Worm (Caenorhabditis elegans) whole organism, L1 larva: ENCODE measurements around the gene ugt-15.
A peak's percentile ranks its signal among the peaks of the same experiment; 100 is the strongest.

Source experiments
- C16A3.4 ChIP-seq: fragments of 150-350 bp; optimal IDR thresholded peaks from 2 replicates; lab custom pipeline; 2014; ENCODE audit warnings: missing biosample characterization, missing genetic modification characterization
- F16B12.6 ChIP-seq: fragments of 150-350 bp; optimal IDR thresholded peaks from 2 replicates; lab custom pipeline; 2014; ENCODE audit warnings: missing biosample characterization, missing genetic modification characterization
- aha-1 ChIP-seq: fragments of 150-350 bp; optimal IDR thresholded peaks from 2 replicates; lab custom pipeline; 2014; ENCODE audit warnings: missing biosample characterization, missing genetic modification characterization
- alr-1 ChIP-seq: fragments of 200-800 bp; sonication (Bioruptor generic); optimal IDR thresholded peaks from 2 replicates; lab custom pipeline; 2018; ENCODE audit warnings: borderline replicate concordance, mild to moderate bottlenecking, missing genetic modification characterization, missing compliant biosample characterization
- ama-1 ChIP-seq: fragments of 150-350 bp; optimal IDR thresholded peaks from 2 replicates; lab custom pipeline; 2014
- blmp-1 ChIP-seq: fragments of 150-350 bp; optimal IDR thresholded peaks from 2 replicates; lab custom pipeline; 2014; ENCODE audit warnings: missing biosample characterization, missing genetic modification characterization
- ceh-63 ChIP-seq: fragments of 200-800 bp; sonication (Bioruptor generic); optimal IDR thresholded peaks from 2 replicates; lab custom pipeline; 2018; ENCODE audit warnings: mild to moderate bottlenecking, missing genetic modification characterization, missing compliant biosample characterization
- ceh-88 ChIP-seq: fragments of 200-800 bp; sonication (Bioruptor generic); IDR thresholded peaks from 2 replicates; pipeline ENCODE4 v1.3.6; 2022; ENCODE audit warnings: missing genetic modification characterization, missing compliant biosample characterization
- ceh-90 ChIP-seq: sonication (generic microtip); optimal IDR thresholded peaks from 2 replicates; lab custom pipeline; 2016; ENCODE audit warnings: missing genetic modification characterization, missing compliant biosample characterization
- dpl-1 ChIP-seq, 3 experiments: fragments of 150-350 bp in 2 of 3; sonication (generic microtip) in 1 of 3; optimal IDR thresholded peaks; 2 replicates each; lab custom pipeline; 2014 to 2017; ENCODE audit warnings: missing biosample characterization in 3 of 3, missing genetic modification characterization in 3 of 3, missing genetic modification reagents in 3 of 3
- egl-13 ChIP-seq: sonication (generic microtip); optimal IDR thresholded peaks from 2 replicates; lab custom pipeline; 2016; ENCODE audit warnings: missing genotype, missing genetic modification reagents, missing genetic modification characterization, missing compliant biosample characterization
- elt-2 ChIP-seq: sonication (generic microtip); optimal IDR thresholded peaks from 2 replicates; lab custom pipeline; 2016; ENCODE audit warnings: missing genetic modification characterization, mild to moderate bottlenecking, inconsistent platforms, missing compliant biosample characterization, missing genetic modification reagents
- elt-3 ChIP-seq, 6 experiments: fragments of 150-350 bp in 1 of 6; sonication (generic microtip); optimal IDR thresholded peaks; 2 replicates each; lab custom pipeline; 2017 to 2018; ENCODE audit warnings: missing biosample characterization in 6 of 6, missing genetic modification characterization in 6 of 6, inconsistent platforms in 1 of 6
- ets-5 ChIP-seq: fragments of 200-800 bp; sonication (Bioruptor generic); IDR thresholded peaks from 2 replicates; pipeline ENCODE4 v1.3.6; 2022; ENCODE audit warnings: missing genetic modification characterization, missing compliant biosample characterization
- fkh-10 ChIP-seq: sonication (generic microtip); optimal IDR thresholded peaks from 2 replicates; lab custom pipeline; 2017; ENCODE audit warnings: missing biosample characterization, missing genetic modification reagents, missing genetic modification characterization
- fkh-8 ChIP-seq: sonication (generic microtip); optimal IDR thresholded peaks from 2 replicates; lab custom pipeline; 2016; ENCODE audit warnings: mild to moderate bottlenecking, missing genetic modification characterization, missing compliant biosample characterization
- fos-1 ChIP-seq: fragments of 150-350 bp; optimal IDR thresholded peaks from 2 replicates; lab custom pipeline; 2014; ENCODE audit warnings: missing biosample characterization, missing genetic modification characterization
- grh-1 ChIP-seq: fragments of 200-800 bp; sonication (Bioruptor generic); IDR thresholded peaks from 2 replicates; pipeline ENCODE4 v1.3.6; 2022; ENCODE audit warnings: missing genetic modification reagents, missing genetic modification characterization, missing compliant biosample characterization
- hlh-17 ChIP-seq: fragments of 200-800 bp; sonication (Bioruptor generic); optimal IDR thresholded peaks from 2 replicates; lab custom pipeline; 2018; ENCODE audit warnings: missing genetic modification characterization, mild to moderate bottlenecking, missing compliant biosample characterization, moderate library complexity, borderline replicate concordance
- hlh-4 ChIP-seq: sonication (generic microtip); optimal IDR thresholded peaks from 2 replicates; lab custom pipeline; 2016; ENCODE audit warnings: mild to moderate bottlenecking, missing genetic modification characterization, missing compliant biosample characterization
- hpl-2 ChIP-seq: fragments of 150-350 bp; optimal IDR thresholded peaks from 2 replicates; lab custom pipeline; 2014; ENCODE audit warnings: missing biosample characterization, missing genetic modification reagents, missing genetic modification characterization
- irx-1 ChIP-seq: sonication (generic microtip); optimal IDR thresholded peaks from 2 replicates; lab custom pipeline; 2016; ENCODE audit warnings: missing genetic modification characterization, missing compliant biosample characterization
- isw-1 ChIP-seq: fragments of 200-800 bp; sonication (Bioruptor generic); IDR thresholded peaks from 2 replicates; pipeline ENCODE4 v1.3.6; 2022; ENCODE audit warnings: missing genetic modification characterization, missing compliant biosample characterization
- lin-15B ChIP-seq: fragments of 150-350 bp; sonication (generic microtip); optimal IDR thresholded peaks from 3 replicates; lab custom pipeline; 2014; ENCODE audit warnings: missing biosample characterization, missing genetic modification characterization
- lin-39 ChIP-seq: fragments of 150-350 bp; optimal IDR thresholded peaks from 2 replicates; lab custom pipeline; 2014; ENCODE audit warnings: missing biosample characterization, missing genetic modification reagents, missing genetic modification characterization
- lir-3 ChIP-seq: sonication (generic microtip); optimal IDR thresholded peaks from 2 replicates; lab custom pipeline; 2016; ENCODE audit warnings: mild to moderate bottlenecking, missing genetic modification characterization, moderate library complexity, missing compliant biosample characterization; ENCODE audit not compliant: poor library complexity
- mab-9 ChIP-seq: fragments of 200-800 bp; sonication (Bioruptor generic); IDR thresholded peaks from 2 replicates; pipeline ENCODE4 v1.3.6; 2022; ENCODE audit warnings: missing genetic modification reagents, missing genetic modification characterization, missing compliant biosample characterization
- mdl-1 ChIP-seq, 2 experiments: fragments of 150-350 bp; optimal IDR thresholded peaks; 2 replicates each; lab custom pipeline; 2014 to 2017; ENCODE audit warnings: missing biosample characterization in 2 of 2, missing genetic modification characterization in 2 of 2, inconsistent platforms in 1 of 2
- mef-2 ChIP-seq: fragments of 150-350 bp; optimal IDR thresholded peaks from 2 replicates; lab custom pipeline; 2014; ENCODE audit warnings: missing biosample characterization, missing genetic modification characterization
- mep-1 ChIP-seq: fragments of 150-350 bp; optimal IDR thresholded peaks from 2 replicates; lab custom pipeline; 2014; ENCODE audit warnings: missing biosample characterization, missing genetic modification characterization
- nhr-11 ChIP-seq: fragments of 150-350 bp; optimal IDR thresholded peaks from 2 replicates; lab custom pipeline; 2014; ENCODE audit warnings: missing biosample characterization, missing genetic modification characterization
- nhr-12 ChIP-seq: sonication (generic microtip); optimal IDR thresholded peaks from 2 replicates; lab custom pipeline; 2017; ENCODE audit warnings: missing biosample characterization, missing genetic modification characterization
- nhr-20 ChIP-seq: sonication (generic microtip); optimal IDR thresholded peaks from 2 replicates; lab custom pipeline; 2016; ENCODE audit warnings: mild to moderate bottlenecking, missing genetic modification characterization, missing compliant biosample characterization
- nhr-237 ChIP-seq: fragments of 150-350 bp; optimal IDR thresholded peaks from 2 replicates; lab custom pipeline; 2014; ENCODE audit warnings: missing biosample characterization, missing genetic modification characterization
- nhr-28 ChIP-seq: fragments of 150-350 bp; optimal IDR thresholded peaks from 2 replicates; lab custom pipeline; 2014; ENCODE audit warnings: missing biosample characterization, missing genetic modification characterization
- nhr-76 ChIP-seq: sonication (generic microtip); optimal IDR thresholded peaks from 2 replicates; lab custom pipeline; 2017; ENCODE audit warnings: missing biosample characterization, missing genetic modification characterization
- nhr-77 ChIP-seq: fragments of 150-350 bp; optimal IDR thresholded peaks from 2 replicates; lab custom pipeline; 2014; ENCODE audit warnings: missing biosample characterization, missing genetic modification characterization
- nhr-84 ChIP-seq: sonication (generic microtip); optimal IDR thresholded peaks from 2 replicates; lab custom pipeline; 2017; ENCODE audit warnings: missing biosample characterization, missing genetic modification characterization
- nhr-85 ChIP-seq: sonication (generic microtip); peaks from one replicate; lab custom pipeline; 2016; ENCODE audit warnings: missing genetic modification characterization, inconsistent platforms, missing compliant biosample characterization
- pag-3 ChIP-seq: sonication (generic microtip); optimal IDR thresholded peaks from 2 replicates; lab custom pipeline; 2017; ENCODE audit warnings: missing genetic modification characterization, mild to moderate bottlenecking, missing compliant biosample characterization, antibody characterized with exemption, borderline replicate concordance; ENCODE audit not compliant: insufficient read depth
- pax-3 ChIP-seq: fragments of 200-800 bp; sonication (Bioruptor generic); optimal IDR thresholded peaks from 2 replicates; lab custom pipeline; 2018; ENCODE audit warnings: mild to moderate bottlenecking, missing genetic modification characterization, moderate library complexity, missing compliant biosample characterization
- snpc-4 ChIP-seq: fragments of 150-350 bp; optimal IDR thresholded peaks from 2 replicates; lab custom pipeline; 2014; ENCODE audit warnings: missing biosample characterization, missing genetic modification characterization
- sox-4 ChIP-seq: sonication (generic microtip); optimal IDR thresholded peaks from 2 replicates; lab custom pipeline; 2016; ENCODE audit warnings: missing genetic modification characterization, missing compliant biosample characterization
- sptf-1 ChIP-seq: fragments of 150-350 bp; optimal IDR thresholded peaks from 2 replicates; lab custom pipeline; 2014; ENCODE audit warnings: missing biosample characterization, missing genetic modification characterization
- sup-37 ChIP-seq: fragments of 200-800 bp; sonication (Bioruptor generic); optimal IDR thresholded peaks from 2 replicates; lab custom pipeline; 2018; ENCODE audit warnings: mild to moderate bottlenecking, missing genetic modification characterization, missing compliant biosample characterization
- tbx-2 ChIP-seq: sonication (generic microtip); optimal IDR thresholded peaks from 2 replicates; lab custom pipeline; 2016; ENCODE audit warnings: missing genetic modification characterization, missing compliant biosample characterization
- tlp-1 ChIP-seq: fragments of 150-350 bp; optimal IDR thresholded peaks from 2 replicates; lab custom pipeline; 2014; ENCODE audit warnings: missing biosample characterization, missing genetic modification characterization
- unc-30 ChIP-seq: sonication (generic microtip); optimal IDR thresholded peaks from 2 replicates; lab custom pipeline; 2017; ENCODE audit warnings: missing biosample characterization, missing genetic modification characterization
- unc-62 ChIP-seq: fragments of 150-350 bp; optimal IDR thresholded peaks from 2 replicates; lab custom pipeline; 2014; ENCODE audit warnings: missing biosample characterization, missing genetic modification reagents, missing genetic modification characterization
- unc-98 ChIP-seq: fragments of 200-800 bp; sonication (Bioruptor generic); IDR thresholded peaks from 2 replicates; pipeline ENCODE4 v1.3.6; 2022; ENCODE audit warnings: missing genetic modification characterization, missing compliant biosample characterization
- vab-15 ChIP-seq: sonication (generic microtip); optimal IDR thresholded peaks from 2 replicates; lab custom pipeline; 2017; ENCODE audit warnings: missing genotype, mild to moderate bottlenecking, missing genetic modification characterization, missing compliant biosample characterization
- zag-1 ChIP-seq: fragments of 150-350 bp; optimal IDR thresholded peaks from 2 replicates; lab custom pipeline; 2014; ENCODE audit warnings: missing biosample characterization, missing genetic modification characterization
- zip-4 ChIP-seq: fragments of 200-800 bp; sonication (Bioruptor generic); optimal IDR thresholded peaks from 2 replicates; lab custom pipeline; 2018; ENCODE audit warnings: mild to moderate bottlenecking, missing genetic modification characterization, moderate library complexity, missing compliant biosample characterization
- ztf-11 ChIP-seq, 2 experiments: sonication (generic microtip); optimal IDR thresholded peaks; 2 replicates each; lab custom pipeline; 2016 to 2017; ENCODE audit warnings: missing genetic modification characterization in 2 of 2, missing biosample characterization in 1 of 2, missing compliant biosample characterization in 1 of 2
- ztf-4 ChIP-seq: fragments of 150-350 bp; optimal IDR thresholded peaks from 2 replicates; lab custom pipeline; 2014; ENCODE audit warnings: missing biosample characterization, missing genetic modification characterization

Gene ugt-15

DNA sequence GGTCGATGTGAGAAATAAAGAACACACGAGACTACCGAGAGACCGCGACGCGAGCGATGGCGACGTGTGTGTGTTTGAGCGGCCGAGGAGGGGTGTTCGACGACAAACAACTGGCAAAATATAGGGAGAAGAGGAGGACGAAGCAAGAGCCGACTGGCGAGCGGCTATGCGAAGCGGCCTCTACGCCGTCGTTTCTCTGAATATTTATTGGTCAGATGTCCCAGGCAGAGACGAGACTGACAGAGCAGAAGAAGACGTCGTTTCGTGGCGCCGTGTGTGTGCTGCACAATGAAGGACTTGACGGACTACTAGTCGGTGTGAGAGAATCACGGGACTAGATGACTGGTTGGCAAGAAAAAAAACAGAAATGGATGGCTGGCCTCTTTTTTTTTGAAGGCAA lies 8.2 kb upstream of the ugt-15 start:
- TF ChIP-seq zag-1 (tag; lab: Kevin White, UChicago), result no peak
- no peak for TF ChIP-seq aha-1
- TF ChIP-seq mef-2 (tag; lab: Kevin White, UChicago), result no peak
- TF ChIP-seq mep-1 (tag; lab: Kevin White, UChicago), result no peak
- no peak for TF ChIP-seq sptf-1 (tag; lab: Kevin White, UChicago)
- peak in 1 of 3 experiments; percentile 17 for TF ChIP-seq dpl-1 (GFP tag; optimal IDR thresholded peaks at IDR 0.05; lab: Kevin White, UChicago)
- peak; percentile 78 for TF ChIP-seq pax-3
- no peak for TF ChIP-seq nhr-12
- TF ChIP-seq hpl-2 (GFP tag; lab: Kevin White, UChicago), result no peak
- TF ChIP-seq ztf-11 (tag; optimal IDR thresholded peaks at IDR 0.05; lab: Kevin White, UChicago), result no peak
- no peak for TF ChIP-seq lin-15B (tag; lab: Kevin White, UChicago)
- no peak for TF ChIP-seq ets-5
- TF ChIP-seq grh-1 (GFP tag; lab: Robert Waterston, UW), result no peak
- TF ChIP-seq elt-3 (tag; optimal IDR thresholded peaks at IDR 0.05; lab: Kevin White, UChicago), result no peak
- peak; percentile 25 for TF ChIP-seq snpc-4 (tag; lab: Kevin White, UChicago)
- TF ChIP-seq nhr-84 (tag; lab: Kevin White, UChicago), result no peak
- no peak for TF ChIP-seq lin-39 (tag; lab: Kevin White, UChicago)
- TF ChIP-seq ceh-90, result no peak
- TF ChIP-seq nhr-85 (tag; lab: Kevin White, UChicago), result no peak
- peak; percentile 53 for TF ChIP-seq lir-3 (tag; lab: Kevin White, UChicago)
- TF ChIP-seq C16A3.4 (tag; lab: Kevin White, UChicago), result no peak
- TF ChIP-seq nhr-77, result no peak
- no peak; the same call in 1 of the 2 replicates for TF ChIP-seq isw-1
- no peak for TF ChIP-seq elt-2 (tag; lab: Kevin White, UChicago)
- no peak for TF ChIP-seq nhr-76 (tag; lab: Kevin White, UChicago)
- no peak for TF ChIP-seq hlh-4 (tag; lab: Kevin White, UChicago)
- peak; percentile 42 for TF ChIP-seq fkh-10 (GFP tag; lab: Kevin White, UChicago)
- TF ChIP-seq tlp-1 (tag; lab: Kevin White, UChicago), result no peak
- TF ChIP-seq ztf-4 (tag; lab: Kevin White, UChicago), result no peak
- TF ChIP-seq ceh-63 (GFP tag; lab: Kevin White, UChicago), result no peak
- TF ChIP-seq pag-3 (tag; lab: Kevin White, UChicago), result no peak
- no peak for TF ChIP-seq nhr-28
- TF ChIP-seq vab-15 (tag; lab: Kevin White, UChicago), result no peak
- TF ChIP-seq blmp-1, result no peak
- no peak for TF ChIP-seq unc-30 (tag; lab: Kevin White, UChicago)
- TF ChIP-seq zip-4 (GFP tag; lab: Kevin White, UChicago), result no peak
- TF ChIP-seq unc-98 (GFP tag; lab: Robert Waterston, UW), result no peak
- TF ChIP-seq alr-1 (tag; lab: Kevin White, UChicago), result no peak
- TF ChIP-seq sup-37 (GFP tag; lab: Kevin White, UChicago), result no peak
- TF ChIP-seq hlh-17, result no peak
- peak; percentile 88 for TF ChIP-seq fkh-8 (tag; lab: Kevin White, UChicago)
- no peak for TF ChIP-seq nhr-237 (tag; lab: Kevin White, UChicago)
- no peak for TF ChIP-seq F16B12.6 (tag; lab: Kevin White, UChicago)
- TF ChIP-seq fos-1 (tag; lab: Kevin White, UChicago), result no peak
- TF ChIP-seq irx-1, result no peak
- TF ChIP-seq nhr-20 (tag; lab: Kevin White, UChicago), result peak; percentile 20
- TF ChIP-seq mdl-1 (tag; optimal IDR thresholded peaks at IDR 0.05; lab: Kevin White, UChicago), result no peak
- TF ChIP-seq tbx-2 (tag; lab: Kevin White, UChicago), result no peak
- no peak for TF ChIP-seq sox-4 (tag; lab: Kevin White, UChicago)
- no peak for TF ChIP-seq ama-1 (lab: Kevin White, UChicago)
- TF ChIP-seq unc-62 (GFP tag; lab: Kevin White, UChicago), result no peak
- peak; percentile 5 for TF ChIP-seq egl-13 (tag; lab: Kevin White, UChicago)
- no peak for TF ChIP-seq ceh-88 (GFP tag; lab: Robert Waterston, UW)
- TF ChIP-seq nhr-11, result no peak
- TF ChIP-seq mab-9 (GFP tag; lab: Robert Waterston, UW), result no peak
